Worm (Caenorhabditis elegans) whole organism, L3 larva: Measurements from ENCODE around the gene orc-4.

Experiments
- ZK546.5 ChIP-seq: sonication (generic microtip); optimal IDR thresholded peaks from 2 replicates; lab custom pipeline; 2017; ENCODE audit warnings: missing biosample characterization, missing genetic modification characterization
- ama-1 ChIP-seq: fragments of 150-350 bp; optimal IDR thresholded peaks from 2 replicates; lab custom pipeline; 2018
- ceh-28 ChIP-seq: fragments of 150-350 bp; optimal IDR thresholded peaks from 2 replicates; lab custom pipeline; 2014; ENCODE audit warnings: missing biosample characterization, missing genetic modification reagents, missing genetic modification characterization
- daf-12 ChIP-seq: fragments of 150-350 bp; optimal IDR thresholded peaks from 2 replicates; lab custom pipeline; 2014; ENCODE audit warnings: missing biosample characterization, missing genetic modification reagents, missing genetic modification characterization
- egl-5 ChIP-seq: fragments of 150-350 bp; optimal IDR thresholded peaks from 2 replicates; lab custom pipeline; 2017; ENCODE audit warnings: missing biosample characterization, missing genetic modification reagents, missing genetic modification characterization, inconsistent platforms
- fos-1 ChIP-seq: fragments of 150-350 bp; optimal IDR thresholded peaks from 2 replicates; lab custom pipeline; 2014; ENCODE audit warnings: missing biosample characterization, missing genetic modification characterization
- jun-1 ChIP-seq: fragments of 150-350 bp; optimal IDR thresholded peaks from 2 replicates; lab custom pipeline; 2014; ENCODE audit warnings: missing biosample characterization, missing genetic modification reagents, missing genetic modification characterization
- lin-39 ChIP-seq: fragments of 150-350 bp; optimal IDR thresholded peaks from 2 replicates; lab custom pipeline; 2018; ENCODE audit warnings: missing biosample characterization, missing genetic modification reagents, missing genetic modification characterization
- nfya-1 ChIP-seq: sonication (generic microtip); optimal IDR thresholded peaks from 2 replicates; lab custom pipeline; 2017; ENCODE audit warnings: missing genetic modification characterization, mild to moderate bottlenecking, missing compliant biosample characterization, antibody characterized with exemption, moderate library complexity; ENCODE audit not compliant: insufficient read depth
- nhr-11 ChIP-seq: fragments of 150-350 bp; optimal IDR thresholded peaks from 2 replicates; lab custom pipeline; 2014; ENCODE audit warnings: missing biosample characterization, missing genetic modification characterization
- nhr-237 ChIP-seq: fragments of 150-350 bp; optimal IDR thresholded peaks from 2 replicates; lab custom pipeline; 2014; ENCODE audit warnings: missing biosample characterization, missing genetic modification characterization
- nhr-76 ChIP-seq: fragments of 150-350 bp; sonication (generic microtip); optimal IDR thresholded peaks from 5 replicates; lab custom pipeline; 2014; ENCODE audit warnings: missing biosample characterization, missing genetic modification characterization
- ztf-4 ChIP-seq: fragments of 150-350 bp; optimal IDR thresholded peaks from 2 replicates; lab custom pipeline; 2014; ENCODE audit warnings: missing biosample characterization, missing genetic modification characterization

- no peak for TF ChIP-seq ZK546.5
- no peak for TF ChIP-seq ceh-28
- TF ChIP-seq nhr-11, result no peak
- TF ChIP-seq nhr-76, result no peak
- TF ChIP-seq nhr-237 (tag; lab: Kevin White, UChicago), result no peak
- peak; percentile 99 for TF ChIP-seq nfya-1 (tag; lab: Kevin White, UChicago)
- TF ChIP-seq egl-5 (tag; lab: Kevin White, UChicago), result no peak
- TF ChIP-seq jun-1 (tag; lab: Kevin White, UChicago), result no peak
- no peak for TF ChIP-seq daf-12 (tag; lab: Kevin White, UChicago)
- no peak for TF ChIP-seq fos-1 (tag; lab: Kevin White, UChicago)
- no peak for TF ChIP-seq ama-1 (lab: Kevin White, UChicago)
- no peak for TF ChIP-seq lin-39 (tag; lab: Kevin White, UChicago)
- no peak for TF ChIP-seq ztf-4 (tag; lab: Kevin White, UChicago)
Measured at ce11 chrIII:10658394-10658793, 12.4 kb downstream of the orc-4 start.
